Worm (Caenorhabditis elegans) whole organism, midembryonic: ENCODE measurements around the gene C27A2.7.

Source experiments
- klf-2 ChIP-seq: fragments of 200-800 bp; sonication (Bioruptor generic); conservative IDR thresholded peaks from 2 replicates; pipeline ENCODE4 v1.3.6; 2022; ENCODE audit warnings: missing genetic modification reagents, missing genetic modification characterization, missing compliant biosample characterization
- ref-1 ChIP-seq: fragments of 200-800 bp; sonication (Bioruptor generic); conservative IDR thresholded peaks from 2 replicates; pipeline ENCODE4 v1.3.6; 2022; ENCODE audit warnings: missing genetic modification reagents, missing genetic modification characterization, missing compliant biosample characterization
- ztf-23 ChIP-seq: fragments of 200-800 bp; sonication (Bioruptor generic); IDR thresholded peaks from 2 replicates; pipeline ENCODE4 v1.3.6; 2022; ENCODE audit warnings: missing genetic modification reagents, missing genetic modification characterization, missing compliant biosample characterization
- ztf-29 ChIP-seq: fragments of 200-800 bp; sonication (Bioruptor generic); IDR thresholded peaks from 2 replicates; pipeline ENCODE4 v1.3.6; 2022; ENCODE audit warnings: missing genetic modification reagents, missing genetic modification characterization, missing compliant biosample characterization

ce11 chrII:5112082-5112481, 40.9 kb upstream of the C27A2.7 start, which contains the start of gene F09C12.8:
- TF ChIP-seq ref-1 (GFP tag; lab: Robert Waterston, UW) (no peak), klf-2 (no peak), ztf-29 (GFP tag; lab: Robert Waterston, UW) (no peak), ztf-23 (GFP tag; lab: Robert Waterston, UW) (no peak)
